Worm (Caenorhabditis elegans) whole organism, L1 larva: ENCODE data around the gene gta-1.

Experiments used
- C04F5.9 ChIP-seq: sonication (generic microtip); optimal IDR thresholded peaks from 2 replicates; lab custom pipeline; 2016; ENCODE audit warnings: missing genetic modification characterization, missing compliant biosample characterization
- C34B4.2 ChIP-seq: sonication (generic microtip); optimal IDR thresholded peaks from 2 replicates; lab custom pipeline; 2017; ENCODE audit warnings: mild to moderate bottlenecking, missing genetic modification characterization, missing compliant biosample characterization
- F16B12.6 ChIP-seq: fragments of 150-350 bp; optimal IDR thresholded peaks from 2 replicates; lab custom pipeline; 2014; ENCODE audit warnings: missing biosample characterization, missing genetic modification characterization
- aha-1 ChIP-seq: fragments of 150-350 bp; optimal IDR thresholded peaks from 2 replicates; lab custom pipeline; 2014; ENCODE audit warnings: missing biosample characterization, missing genetic modification characterization
- blmp-1 ChIP-seq: fragments of 150-350 bp; optimal IDR thresholded peaks from 2 replicates; lab custom pipeline; 2014; ENCODE audit warnings: missing biosample characterization, missing genetic modification characterization
- ceh-82 ChIP-seq, 3 experiments: fragments of 150-350 bp in 1 of 3; sonication (generic microtip) in 2 of 3; optimal IDR thresholded peaks; 2 replicates each; lab custom pipeline; 2014 to 2017; ENCODE audit warnings: missing biosample characterization in 3 of 3, missing genetic modification characterization in 3 of 3
- ceh-88 ChIP-seq: fragments of 200-800 bp; sonication (Bioruptor generic); IDR thresholded peaks from 2 replicates; pipeline ENCODE4 v1.3.6; 2022; ENCODE audit warnings: missing genetic modification characterization, missing compliant biosample characterization
- ceh-90 ChIP-seq: sonication (generic microtip); optimal IDR thresholded peaks from 2 replicates; lab custom pipeline; 2016; ENCODE audit warnings: missing genetic modification characterization, missing compliant biosample characterization
- dpl-1 ChIP-seq, 3 experiments: fragments of 150-350 bp in 2 of 3; sonication (generic microtip) in 1 of 3; optimal IDR thresholded peaks; 2 replicates each; lab custom pipeline; 2014 to 2017; ENCODE audit warnings: missing biosample characterization in 3 of 3, missing genetic modification characterization in 3 of 3, missing genetic modification reagents in 3 of 3
- egl-27 ChIP-seq, 2 experiments: fragments of 150-350 bp in 1 of 2; sonication (generic microtip); optimal IDR thresholded peaks; 3 replicates each; lab custom pipeline; 2017 to 2018; ENCODE audit warnings: missing biosample characterization in 2 of 2, missing genetic modification characterization in 2 of 2, missing genetic modification reagents in 2 of 2
- ets-5 ChIP-seq: fragments of 200-800 bp; sonication (Bioruptor generic); IDR thresholded peaks from 2 replicates; pipeline ENCODE4 v1.3.6; 2022; ENCODE audit warnings: missing genetic modification characterization, missing compliant biosample characterization
- fkh-8 ChIP-seq: sonication (generic microtip); optimal IDR thresholded peaks from 2 replicates; lab custom pipeline; 2016; ENCODE audit warnings: mild to moderate bottlenecking, missing genetic modification characterization, missing compliant biosample characterization
- grh-1 ChIP-seq: fragments of 200-800 bp; sonication (Bioruptor generic); IDR thresholded peaks from 2 replicates; pipeline ENCODE4 v1.3.6; 2022; ENCODE audit warnings: missing genetic modification reagents, missing genetic modification characterization, missing compliant biosample characterization
- jun-1 ChIP-seq: fragments of 150-350 bp; optimal IDR thresholded peaks from 2 replicates; lab custom pipeline; 2014; ENCODE audit warnings: missing biosample characterization, missing genetic modification reagents, missing genetic modification characterization
- lin-39 ChIP-seq: fragments of 150-350 bp; optimal IDR thresholded peaks from 2 replicates; lab custom pipeline; 2014; ENCODE audit warnings: missing biosample characterization, missing genetic modification reagents, missing genetic modification characterization
- mep-1 ChIP-seq: fragments of 150-350 bp; optimal IDR thresholded peaks from 2 replicates; lab custom pipeline; 2014; ENCODE audit warnings: missing biosample characterization, missing genetic modification characterization
- nhr-11 ChIP-seq: fragments of 150-350 bp; optimal IDR thresholded peaks from 2 replicates; lab custom pipeline; 2014; ENCODE audit warnings: missing biosample characterization, missing genetic modification characterization
- pqm-1 ChIP-seq: sonication (generic microtip); optimal IDR thresholded peaks from 3 replicates; lab custom pipeline; 2017; ENCODE audit warnings: missing biosample characterization, missing genetic modification characterization
- rnt-1 ChIP-seq: sonication (generic microtip); optimal IDR thresholded peaks from 2 replicates; lab custom pipeline; 2016; ENCODE audit warnings: mild to moderate bottlenecking, missing genetic modification characterization, moderate library complexity, missing compliant biosample characterization
- snpc-4 ChIP-seq: fragments of 150-350 bp; optimal IDR thresholded peaks from 2 replicates; lab custom pipeline; 2014; ENCODE audit warnings: missing biosample characterization, missing genetic modification characterization
- tlp-1 ChIP-seq: fragments of 150-350 bp; optimal IDR thresholded peaks from 2 replicates; lab custom pipeline; 2014; ENCODE audit warnings: missing biosample characterization, missing genetic modification characterization
- unc-62 ChIP-seq: fragments of 150-350 bp; optimal IDR thresholded peaks from 2 replicates; lab custom pipeline; 2014; ENCODE audit warnings: missing biosample characterization, missing genetic modification reagents, missing genetic modification characterization
- unc-86 ChIP-seq: sonication (generic microtip); optimal IDR thresholded peaks from 2 replicates; lab custom pipeline; 2016; ENCODE audit warnings: missing genetic modification characterization, missing compliant biosample characterization
- zip-4 ChIP-seq: fragments of 200-800 bp; sonication (Bioruptor generic); optimal IDR thresholded peaks from 2 replicates; lab custom pipeline; 2018; ENCODE audit warnings: mild to moderate bottlenecking, missing genetic modification characterization, moderate library complexity, missing compliant biosample characterization

The gta-1 gene

ce11 chrIV:10223723-10224122 is 43.3 kb downstream of the gta-1 start, which contains the start of gene nas-12:
Gene nas-12 (plus strand): TSS chrIV:10224023.
- TF ChIP-seq tlp-1 (tag; lab: Kevin White, UChicago): no peak
- no peak for TF ChIP-seq aha-1 (tag; lab: Kevin White, UChicago)

- TF ChIP-seq nhr-11 (tag; lab: Kevin White, UChicago) (no peak), ceh-82 (tag; optimal IDR thresholded peaks at IDR 0.05; lab: Kevin White, UChicago) (no peak), rnt-1 (tag; lab: Kevin White, UChicago) (no peak), jun-1 (tag; lab: Kevin White, UChicago) (no peak)
These were observed 47.1 kb downstream of the gta-1 start, which contains the start of gene F01G10.6 for ce11 chrIV:10227534-10227933. Gene F01G10.6 (minus strand): TSS chrIV:10227634.

- TF ChIP-seq C04F5.9 (no peak), dpl-1 (GFP tag; optimal IDR thresholded peaks at IDR 0.05; lab: Kevin White, UChicago) (no peak), grh-1 (GFP tag; lab: Robert Waterston, UW) (no peak), blmp-1 (tag; lab: Kevin White, UChicago) (no peak), egl-27 (tag; optimal IDR thresholded peaks at IDR 0.05; lab: Kevin White, UChicago) (no peak), pqm-1 (tag; lab: Kevin White, UChicago) (no peak), F16B12.6 (tag; lab: Kevin White, UChicago) (no peak), unc-62 (no peak), fkh-8 (tag; lab: Kevin White, UChicago) (no peak), unc-86 (no peak), zip-4 (GFP tag; lab: Kevin White, UChicago) (no peak), ets-5 (GFP tag; lab: Robert Waterston, UW) (no peak), mep-1 (tag; lab: Kevin White, UChicago) (no peak)
These were observed 50.5 kb downstream of the gta-1 start, which contains the start of gene F01G10.5 for ce11 chrIV:10230971-10231370. Gene F01G10.5 (minus strand): TSS chrIV:10231071.

- TF ChIP-seq ceh-90 (tag; lab: Kevin White, UChicago) (no peak), dpl-1 (GFP tag; optimal IDR thresholded peaks at IDR 0.05; lab: Kevin White, UChicago) (no peak), lin-39 (tag; lab: Kevin White, UChicago) (no peak), snpc-4 (tag; lab: Kevin White, UChicago) (no peak), unc-86 (no peak), pqm-1 (tag; lab: Kevin White, UChicago) (no peak), ceh-88 (no peak), nhr-11 (tag; lab: Kevin White, UChicago) (no peak), C34B4.2 (tag; lab: Kevin White, UChicago) (no peak)
These were observed 52.0 kb downstream of the gta-1 start, which contains the start of gene F01G10.4 for ce11 chrIV:10232456-10232855. Gene F01G10.4 (minus strand): TSS chrIV:10232556.
